Worm (Caenorhabditis elegans): Measurements from ENCODE around the gene srw-130.

The srw-130 gene

DNA sequence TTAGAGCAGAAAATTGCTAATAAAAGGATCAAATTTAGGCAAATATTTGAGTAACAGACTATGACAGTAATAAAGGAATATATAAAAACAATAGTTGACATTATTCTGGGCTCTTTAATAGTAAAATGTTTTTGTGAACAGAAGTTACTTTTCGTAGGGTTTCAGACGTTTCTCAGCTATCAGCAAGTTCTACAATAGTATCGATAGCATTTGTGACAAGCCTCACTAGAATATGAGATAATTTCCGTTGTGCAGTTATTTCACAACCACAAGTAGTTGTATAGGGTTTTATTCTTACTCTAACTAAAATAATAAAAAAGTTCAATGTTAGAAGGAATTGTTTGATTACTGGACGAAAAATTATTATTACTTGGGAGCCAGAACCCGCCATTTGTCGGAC, 2.2 kb downstream of the srw-130 start, which contains the start of gene srbc-68:
Gene srbc-68, minus strand, starts transcription at position 101 of the 400 bp plus-strand sequence.
- no peak for TF ChIP-seq sox-4 (tag; optimal IDR thresholded peaks at IDR 0.05)
- TF ChIP-seq ets-4 (tag; optimal IDR thresholded peaks at IDR 0.05): no peak
- TF ChIP-seq hlh-8 (tag; optimal IDR thresholded peaks at IDR 0.05): no peak
- no peak for TF ChIP-seq K02D7.2 (tag; optimal IDR thresholded peaks at IDR 0.05)
- TF ChIP-seq gmeb-2 (tag; optimal IDR thresholded peaks at IDR 0.05): no peak
- no peak for TF ChIP-seq mec-3 (tag; optimal IDR thresholded peaks at IDR 0.05; ENCODE audit: borderline replicate concordance)
- TF ChIP-seq elt-4 (tag; optimal IDR thresholded peaks at IDR 0.05): no peak
- no peak for TF ChIP-seq K09A11.1 (tag; optimal IDR thresholded peaks at IDR 0.05; ENCODE audit: insufficient read depth)
- no peak for TF ChIP-seq ceh-14 (tag; optimal IDR thresholded peaks at IDR 0.05)
- TF ChIP-seq elt-2 (tag; optimal IDR thresholded peaks at IDR 0.05): no peak
- TF ChIP-seq pag-3 (tag; optimal IDR thresholded peaks at IDR 0.05; ENCODE audit: borderline replicate concordance): no peak
- no peak for TF ChIP-seq ceh-30 (tag; optimal IDR thresholded peaks at IDR 0.05)
- no peak for TF ChIP-seq eyg-1 (tag; optimal IDR thresholded peaks at IDR 0.05)
- no peak for TF ChIP-seq pha-4 (tag; optimal IDR thresholded peaks at IDR 0.05)
- no peak for TF ChIP-seq hlh-13 (GFP tag; optimal IDR thresholded peaks at IDR 0.05)
- no peak for TF ChIP-seq hlh-30 (tag; optimal IDR thresholded peaks at IDR 0.05; ENCODE audit: insufficient read depth)
- no peak for TF ChIP-seq ceh-22 (tag; optimal IDR thresholded peaks at IDR 0.05)

DNA sequence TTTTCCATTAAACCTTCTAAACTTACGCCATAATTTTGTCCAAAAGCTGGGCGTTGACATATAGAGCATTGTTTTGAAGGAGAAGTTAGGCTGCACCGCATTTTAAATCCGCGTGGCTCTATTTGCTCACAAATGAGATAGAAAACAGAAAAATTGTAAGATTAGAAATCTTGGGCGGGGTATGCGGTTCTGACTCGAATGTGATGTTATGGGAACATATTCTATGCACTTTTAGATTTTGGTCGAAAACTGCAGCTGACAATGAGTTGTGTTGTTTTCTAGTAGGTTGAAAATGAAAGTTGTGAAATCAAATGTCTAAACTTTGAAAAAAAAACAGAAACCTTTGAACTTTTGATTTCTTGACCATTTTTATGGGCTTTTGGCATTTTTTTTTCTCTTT, 5.4 kb downstream of the srw-130 start, which contains the start of gene nhr-222:
Gene nhr-222, minus strand, starts transcription at position 101 of the 400 bp plus-strand sequence.
- TF ChIP-seq elt-4 (tag; optimal IDR thresholded peaks at IDR 0.05) (no peak), ceh-19 (GFP tag; optimal IDR thresholded peaks at IDR 0.05) (no peak), pha-2 (tag; optimal IDR thresholded peaks at IDR 0.05) (no peak), ref-2 (tag; optimal IDR thresholded peaks at IDR 0.05) (no peak), hlh-30 (tag; optimal IDR thresholded peaks at IDR 0.05; ENCODE audit: insufficient read depth) (no peak), tbx-7 (tag; optimal IDR thresholded peaks at IDR 0.05) (no peak), pag-3 (tag; optimal IDR thresholded peaks at IDR 0.05; ENCODE audit: borderline replicate concordance) (no peak), ceh-9 (tag; optimal IDR thresholded peaks at IDR 0.05) (no peak), madf-2 (tag; optimal IDR thresholded peaks at IDR 0.05) (no peak)

DNA sequence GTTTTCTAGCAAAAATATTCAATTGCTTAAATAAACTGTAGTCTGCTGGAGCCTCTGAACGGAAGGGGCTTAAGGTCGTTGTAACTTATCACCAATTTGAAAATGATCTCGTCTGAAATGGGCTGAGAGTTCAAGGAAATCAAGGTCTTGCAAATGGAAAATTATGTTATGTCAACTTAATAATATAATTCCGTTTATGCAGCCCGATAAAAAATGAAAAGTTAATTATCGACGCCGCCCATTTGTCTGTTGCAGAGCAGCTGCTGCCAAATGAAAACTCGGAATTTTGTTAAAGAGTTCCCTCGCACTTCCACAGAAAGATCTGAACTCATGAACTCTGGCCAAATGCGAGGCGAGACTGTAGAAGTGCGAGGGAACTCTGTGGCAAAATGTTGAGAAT, 7.6 kb downstream of the srw-130 start, which contains the start of gene srbc-67:
Gene srbc-67, minus strand, starts transcription at position 101 of the 400 bp plus-strand sequence.
- no peak for TF ChIP-seq T23F11.4 (GFP tag; optimal IDR thresholded peaks at IDR 0.05)
- no peak for TF ChIP-seq pax-1 (tag; optimal IDR thresholded peaks at IDR 0.05)
- TF ChIP-seq lim-6 (tag; optimal IDR thresholded peaks at IDR 0.05): no peak
- TF ChIP-seq unc-86 (tag; optimal IDR thresholded peaks at IDR 0.05): no peak
- TF ChIP-seq ceh-45 (GFP tag; IDR thresholded peaks at IDR 0.05): no peak
- TF ChIP-seq C08G9.2 (tag; optimal IDR thresholded peaks at IDR 0.05): no peak
- TF ChIP-seq lin-11 (tag; optimal IDR thresholded peaks at IDR 0.05): no peak
- TF ChIP-seq pha-4 (tag; optimal IDR thresholded peaks at IDR 0.05): no peak
- no peak for TF ChIP-seq ceh-6 (GFP tag; optimal IDR thresholded peaks at IDR 0.05)
- TF ChIP-seq npax-4 (tag; optimal IDR thresholded peaks at IDR 0.05): no peak
- TF ChIP-seq pha-2 (tag; optimal IDR thresholded peaks at IDR 0.05): no peak

DNA sequence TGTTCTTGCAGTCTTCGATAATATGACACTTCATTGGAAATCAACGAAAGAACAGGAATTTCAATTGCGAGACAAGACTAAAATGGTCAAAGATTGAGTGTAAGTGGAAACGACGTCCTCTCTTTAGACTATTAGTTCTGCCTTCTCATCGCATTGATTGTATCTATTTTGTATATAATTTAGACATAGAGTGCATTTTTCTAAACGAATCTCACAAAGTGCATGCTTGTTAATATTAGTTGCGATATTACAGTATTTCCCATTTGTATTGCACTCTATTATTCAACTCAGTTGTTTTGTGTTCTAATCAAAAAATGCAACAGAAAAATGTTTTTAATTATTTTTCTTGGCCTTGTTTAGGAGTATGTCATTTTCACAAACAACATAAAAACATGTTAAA, 10.4 kb downstream of the srw-130 start, which contains the start of gene nhr-93:
Gene nhr-93, minus strand, starts transcription at position 101 of the 400 bp plus-strand sequence.
- TF ChIP-seq sox-2 (GFP tag; IDR thresholded peaks at IDR 0.05) (no peak), ztf-16 (tag; optimal IDR thresholded peaks at IDR 0.05) (no peak), elt-4 (tag; optimal IDR thresholded peaks at IDR 0.05) (no peak), C38D4.7 (GFP tag; optimal IDR thresholded peaks at IDR 0.05) (no peak), syd-9 (tag; optimal IDR thresholded peaks at IDR 0.05) (no peak), elt-2 (tag; optimal IDR thresholded peaks at IDR 0.05) (no peak), hlh-15 (tag; optimal IDR thresholded peaks at IDR 0.05) (no peak), unc-86 (tag; optimal IDR thresholded peaks at IDR 0.05) (no peak), nfya-1 (tag; optimal IDR thresholded peaks at IDR 0.05) (no peak), mec-3 (tag; optimal IDR thresholded peaks at IDR 0.05; ENCODE audit: borderline replicate concordance) (no peak), gmeb-2 (tag; optimal IDR thresholded peaks at IDR 0.05) (no peak), tbx-7 (tag; optimal IDR thresholded peaks at IDR 0.05) (no peak), ahr-1 (tag; optimal IDR thresholded peaks at IDR 0.05) (no peak), ceh-31 (tag; optimal IDR thresholded peaks at IDR 0.05) (no peak), dmd-4 (tag; optimal IDR thresholded peaks at IDR 0.05; ENCODE audit: borderline replicate concordance) (no peak), zip-5 (tag; optimal IDR thresholded peaks at IDR 0.05) (no peak), lim-6 (tag; optimal IDR thresholded peaks at IDR 0.05) (no peak), ets-4 (tag; optimal IDR thresholded peaks at IDR 0.05) (no peak), ceh-19 (GFP tag; optimal IDR thresholded peaks at IDR 0.05) (no peak)
